Worm (Caenorhabditis elegans): ENCODE measurements around the gene decr-1.2.

ce11 chrII:8545315-8545714, at the start of gene decr-1.2:
- TF ChIP-seq blmp-1 (tag; optimal IDR thresholded peaks at IDR 0.05) (no peak), ham-2 (GFP tag; optimal IDR thresholded peaks at IDR 0.05) (no peak), lin-13 (tag; optimal IDR thresholded peaks at IDR 0.05) (no peak), ces-1 (GFP tag; optimal IDR thresholded peaks at IDR 0.05) (no peak), mep-1 (tag; optimal IDR thresholded peaks at IDR 0.05) (no peak), snpc-4 (tag; optimal IDR thresholded peaks at IDR 0.05) (no peak), nhr-76 (tag; optimal IDR thresholded peaks at IDR 0.05) (no peak), mab-5 (tag; optimal IDR thresholded peaks at IDR 0.05) (no peak), nhr-12 (tag; optimal IDR thresholded peaks at IDR 0.05) (no peak), cnd-1 (tag; optimal IDR thresholded peaks at IDR 0.05) (no peak)

Data from whole organism, mixed stage, embryonic.